Fruit fly (Drosophila melanogaster) whole organism, embryonic: Measurements from ENCODE around the gene Ir67a.

Experiments used
- Atf6 ChIP-seq: fragments of 200-800 bp; sonication (Bioruptor generic); IDR thresholded peaks from 2 replicates; pipeline ENCODE4 v1.3.6; 2022; ENCODE audit warnings: missing biosample characterization, missing genetic modification characterization
- Awh ChIP-seq: fragments of 200-800 bp; sonication (Bioruptor generic); IDR thresholded peaks from 2 replicates; pipeline ENCODE4, ENCODE4 v1.3.6; 2022; ENCODE audit warnings: missing biosample characterization, missing genetic modification characterization
- CG10147 ChIP-seq: fragments of 200-800 bp; sonication (Bioruptor generic); optimal IDR thresholded peaks from 2 replicates; lab custom pipeline; 2019; ENCODE audit warnings: missing biosample characterization, mild to moderate bottlenecking, missing genetic modification characterization, moderate library complexity
- CG10274 ChIP-seq: fragments of 200-800 bp; sonication (Bioruptor generic); optimal IDR thresholded peaks from 3 replicates; lab custom pipeline; 2017; ENCODE audit warnings: missing biosample characterization, mild to moderate bottlenecking, missing genetic modification characterization
- CG13123 ChIP-seq: fragments of 200-800 bp; sonication (Bioruptor generic); optimal IDR thresholded peaks from 2 replicates; lab custom pipeline; 2016; ENCODE audit warnings: missing biosample characterization, missing genetic modification characterization
- CG14014 ChIP-seq: fragments of 200-800 bp; sonication (Bioruptor generic); IDR thresholded peaks from 2 replicates; pipeline ENCODE4 v1.3.6; 2022; ENCODE audit warnings: missing biosample characterization, missing genetic modification characterization
- CG14965 ChIP-seq: fragments of 200-800 bp; sonication (Bioruptor generic); optimal IDR thresholded peaks from 2 replicates; lab custom pipeline; 2016; ENCODE audit warnings: missing biosample characterization, missing genetic modification characterization, borderline replicate concordance
- CG15601 ChIP-seq: fragments of 200-800 bp; sonication (Bioruptor generic); optimal IDR thresholded peaks from 3 replicates; lab custom pipeline; 2019; ENCODE audit warnings: missing biosample characterization, mild to moderate bottlenecking, missing genetic modification characterization, moderate library complexity
- CG16779 ChIP-seq: fragments of 200-800 bp; sonication (Bioruptor generic); IDR thresholded peaks from 2 replicates; pipeline ENCODE4 v1.3.6; 2022; ENCODE audit warnings: missing biosample characterization, missing genetic modification characterization
- CG17186 ChIP-seq: fragments of 200-800 bp; sonication (Bioruptor generic); optimal IDR thresholded peaks from 3 replicates; lab custom pipeline; 2017; ENCODE audit warnings: missing biosample characterization, missing genetic modification reagents, missing genetic modification characterization
- CG17361 ChIP-seq: fragments of 200-800 bp; sonication (Bioruptor generic); IDR thresholded peaks from 3 replicates; pipeline ENCODE4 v1.3.6; 2022; ENCODE audit warnings: missing biosample characterization, missing genetic modification characterization
- CG1832 ChIP-seq: fragments of 200-800 bp; sonication (Bioruptor generic); optimal IDR thresholded peaks from 2 replicates; lab custom pipeline; 2017; ENCODE audit warnings: missing biosample characterization, mild to moderate bottlenecking, missing genetic modification characterization, inconsistent platforms
- CG2120 ChIP-seq: fragments of 200-800 bp; sonication (Bioruptor generic); optimal IDR thresholded peaks from 3 replicates; lab custom pipeline; 2016; ENCODE audit warnings: missing biosample characterization, missing genetic modification characterization
- CG2129 ChIP-seq: fragments of 200-800 bp; sonication (Bioruptor generic); IDR thresholded peaks from 2 replicates; pipeline ENCODE4 v1.3.6; 2022; ENCODE audit warnings: missing biosample characterization, missing genetic modification characterization; ENCODE audit not compliant: partially characterized antibody
- CG31441 ChIP-seq: fragments of 200-800 bp; sonication (Bioruptor generic); IDR thresholded peaks from 2 replicates; pipeline ENCODE4 v1.3.6; 2022; ENCODE audit warnings: missing biosample characterization, missing genetic modification characterization
- CG3281 ChIP-seq: fragments of 200-800 bp; sonication (Bioruptor generic); optimal IDR thresholded peaks from 3 replicates; lab custom pipeline; 2017; ENCODE audit warnings: missing biosample characterization, mild to moderate bottlenecking, missing genetic modification characterization
- CG34224 ChIP-seq: fragments of 200-800 bp; sonication (Bioruptor generic); IDR thresholded peaks from 3 replicates; pipeline ENCODE4 v1.3.6; 2022; ENCODE audit warnings: missing biosample characterization, missing genetic modification characterization; ENCODE audit not compliant: partially characterized antibody
- CG6813 ChIP-seq: fragments of 200-800 bp; sonication (Bioruptor generic); optimal IDR thresholded peaks from 2 replicates; lab custom pipeline; 2017; ENCODE audit warnings: missing biosample characterization, missing genetic modification characterization, mild to moderate bottlenecking, moderate library complexity, missing genetic modification reagents
- CG8765 ChIP-seq: fragments of 200-800 bp; sonication (Bioruptor generic); IDR thresholded peaks from 2 replicates; pipeline ENCODE4 v1.3.6; 2022; ENCODE audit warnings: missing biosample characterization, missing genetic modification characterization
- CG8944 ChIP-seq: fragments of 200-800 bp; sonication (Bioruptor generic); optimal IDR thresholded peaks from 3 replicates; lab custom pipeline; 2016; ENCODE audit warnings: missing biosample characterization, missing genetic modification characterization
- CG9727 ChIP-seq: fragments of 200-800 bp; sonication (Bioruptor generic); optimal IDR thresholded peaks from 3 replicates; lab custom pipeline; 2017; ENCODE audit warnings: missing biosample characterization, mild to moderate bottlenecking, missing genetic modification characterization
- CG9817 ChIP-seq: fragments of 200-800 bp; sonication (Bioruptor generic); optimal IDR thresholded peaks from 2 replicates; lab custom pipeline; 2018; ENCODE audit warnings: missing biosample characterization, mild to moderate bottlenecking, missing genetic modification characterization, moderate library complexity
- Dip2 ChIP-seq: fragments of 200-800 bp; sonication (Bioruptor generic); IDR thresholded peaks from 2 replicates; pipeline ENCODE4 v1.3.6; 2022; ENCODE audit warnings: missing biosample characterization, missing genetic modification characterization
- Fer3 ChIP-seq: fragments of 200-800 bp; sonication (Bioruptor generic); optimal IDR thresholded peaks from 2 replicates; lab custom pipeline; 2018; ENCODE audit warnings: missing biosample characterization, mild to moderate bottlenecking, missing genetic modification characterization, moderate library complexity
- Hmx ChIP-seq: fragments of 200-800 bp; sonication (Bioruptor generic); optimal IDR thresholded peaks from 2 replicates; lab custom pipeline; 2016; ENCODE audit warnings: missing biosample characterization, missing genetic modification characterization
- Hr39 ChIP-seq: fragments of >200 bp; optimal IDR thresholded peaks from 2 replicates; lab custom pipeline; 2017
- NK7.1 ChIP-seq: fragments of 200-800 bp; sonication (Bioruptor generic); optimal IDR thresholded peaks from 3 replicates; lab custom pipeline; 2016; ENCODE audit warnings: missing biosample characterization, missing genetic modification characterization
- Opbp ChIP-seq: fragments of 200-800 bp; sonication (Bioruptor generic); IDR thresholded peaks from 3 replicates; pipeline ENCODE4 v1.3.6; 2022; ENCODE audit warnings: missing biosample characterization, missing genetic modification characterization; ENCODE audit not compliant: partially characterized antibody
- Rx ChIP-seq: fragments of 200-800 bp; sonication (Bioruptor generic); IDR thresholded peaks from 2 replicates; pipeline ENCODE4 v1.3.6; 2022; ENCODE audit warnings: missing biosample characterization, missing genetic modification characterization
- Sry-β ChIP-seq: fragments of 200-800 bp; sonication (Bioruptor generic); optimal IDR thresholded peaks from 2 replicates; lab custom pipeline; 2018; ENCODE audit warnings: missing biosample characterization, mild to moderate bottlenecking, missing genetic modification characterization, moderate library complexity
- ap ChIP-seq: fragments of 200-800 bp; sonication (Bioruptor generic); IDR thresholded peaks from 2 replicates; pipeline ENCODE4 v1.3.6; 2022; ENCODE audit warnings: missing biosample characterization, missing genetic modification characterization
- ara ChIP-seq: fragments of 200-800 bp; sonication (Bioruptor generic); IDR thresholded peaks from 2 replicates; pipeline ENCODE4 v1.3.6; 2022; ENCODE audit warnings: missing biosample characterization, missing genetic modification characterization
- ato ChIP-seq: fragments of 200-800 bp; sonication (Bioruptor generic); IDR thresholded peaks from 2 replicates; pipeline ENCODE4 v1.3.6; 2022; ENCODE audit warnings: missing biosample characterization, missing genetic modification characterization; ENCODE audit not compliant: partially characterized antibody
- cad ChIP-seq: fragments of >200 bp; optimal IDR thresholded peaks from 2 replicates; lab custom pipeline; 2017; ENCODE audit warnings: missing biosample characterization, missing genetic modification characterization
- dati ChIP-seq: fragments of 200-800 bp; sonication (Bioruptor generic); IDR thresholded peaks from 2 replicates; pipeline ENCODE4 v1.3.6; 2022; ENCODE audit warnings: missing biosample characterization, missing genetic modification characterization
- dm ChIP-seq: fragments of 200-800 bp; sonication (Bioruptor generic); optimal IDR thresholded peaks from 3 replicates; lab custom pipeline; 2016; ENCODE audit warnings: missing biosample characterization, missing genetic modification characterization
- dmrt99B ChIP-seq: fragments of 200-800 bp; sonication (Bioruptor generic); optimal IDR thresholded peaks from 2 replicates; lab custom pipeline; 2018; ENCODE audit warnings: missing biosample characterization, mild to moderate bottlenecking, missing genetic modification characterization, moderate library complexity
- ewg ChIP-seq: fragments of 200-800 bp; sonication (Bioruptor generic); optimal IDR thresholded peaks from 3 replicates; lab custom pipeline; 2017; ENCODE audit warnings: mild to moderate bottlenecking, missing biosample characterization, missing genetic modification reagents, missing genetic modification characterization
- exex ChIP-seq: fragments of 200-800 bp; sonication (Bioruptor generic); optimal IDR thresholded peaks from 4 replicates; lab custom pipeline; 2018; ENCODE audit warnings: missing biosample characterization, mild to moderate bottlenecking, missing genetic modification characterization, moderate library complexity
- fu2 ChIP-seq: fragments of 200-800 bp; sonication (Bioruptor generic); optimal IDR thresholded peaks from 2 replicates; lab custom pipeline; 2016; ENCODE audit warnings: missing biosample characterization, missing genetic modification characterization
- her ChIP-seq: fragments of 200-800 bp; sonication (Bioruptor generic); optimal IDR thresholded peaks from 2 replicates; lab custom pipeline; 2016; ENCODE audit warnings: missing biosample characterization, missing genetic modification characterization
- hkb ChIP-seq, 2 experiments: fragments of 200-800 bp in 1 of 2; fragments of >200 bp in 1 of 2; sonication (Bioruptor generic) in 1 of 2; IDR thresholded peaks in 1 of 2; optimal IDR thresholded peaks in 1 of 2; 2 replicates each; pipeline versions ENCODE4 v1.3.6 to Lab custom; 2017 to 2022; ENCODE audit warnings: missing biosample characterization in 1 of 2, missing genetic modification characterization in 1 of 2
- ken ChIP-seq: fragments of 200-800 bp; sonication (Bioruptor generic); IDR thresholded peaks from 3 replicates; pipeline ENCODE4 v1.3.6; 2022; ENCODE audit warnings: missing biosample characterization, missing genetic modification characterization
- maf-S ChIP-seq: fragments of 200-800 bp; sonication (Bioruptor generic); optimal IDR thresholded peaks from 2 replicates; lab custom pipeline; 2016; ENCODE audit warnings: missing biosample characterization, missing genetic modification characterization
- nerfin-2 ChIP-seq: fragments of 200-800 bp; sonication (Bioruptor generic); IDR thresholded peaks from 2 replicates; pipeline ENCODE4 v1.3.6; 2022; ENCODE audit warnings: missing biosample characterization, missing genetic modification characterization; ENCODE audit not compliant: partially characterized antibody
- onecut ChIP-seq: fragments of 200-800 bp; sonication (Bioruptor generic); IDR thresholded peaks from 2 replicates; pipeline ENCODE4 v1.3.6; 2022; ENCODE audit warnings: missing biosample characterization, missing genetic modification characterization
- ranshi ChIP-seq: fragments of 200-800 bp; sonication (Bioruptor generic); IDR thresholded peaks from 2 replicates; pipeline ENCODE4 v1.3.6; 2022; ENCODE audit warnings: missing biosample characterization, missing genetic modification characterization
- sr ChIP-seq: fragments of 200-800 bp; sonication (Bioruptor generic); IDR thresholded peaks from 3 replicates; pipeline ENCODE4 v1.3.6; 2022; ENCODE audit warnings: missing biosample characterization, missing genetic modification characterization
- tll ChIP-seq, 2 experiments: fragments of 200-800 bp in 1 of 2; fragments of >200 bp in 1 of 2; sonication (Bioruptor generic) in 1 of 2; optimal IDR thresholded peaks; 2 replicates each; lab custom pipeline; 2017 to 2019; ENCODE audit warnings: missing biosample characterization in 2 of 2, missing genetic modification characterization in 2 of 2, mild to moderate bottlenecking in 1 of 2, moderate library complexity in 1 of 2
- ttk ChIP-seq: fragments of 200-800 bp; sonication (Bioruptor generic); IDR thresholded peaks from 2 replicates; pipeline ENCODE4 v2.1.2; 2022; ENCODE audit warnings: missing biosample characterization, missing genetic modification characterization
- twi ChIP-seq: fragments of 200-800 bp; optimal IDR thresholded peaks from 2 replicates; lab custom pipeline; 2019; ENCODE audit warnings: missing biosample characterization, mild to moderate bottlenecking, missing genetic modification characterization, moderate library complexity

The Ir67a gene

dm6 chr3L:9566849-9567248, 23.1 kb upstream of the Ir67a start (continued):
- no peak for TF ChIP-seq Atf6 (GFP tag; lab: Robert Waterston, UW)
- TF ChIP-seq CG17186 = no peak
- TF ChIP-seq nerfin-2 = no peak
- TF ChIP-seq hkb (optimal IDR thresholded peaks at IDR 0.05; lab: Kevin White, UChicago) = no peak
- TF ChIP-seq hkb (GFP tag; IDR thresholded peaks at IDR 0.05; lab: Robert Waterston, UW) = peak; percentile 57
- TF ChIP-seq ara (GFP tag; lab: Robert Waterston, UW) = no peak
- no peak for TF ChIP-seq CG16779
- no peak for TF ChIP-seq CG34224
- TF ChIP-seq NK7.1 (GFP tag; lab: Kevin White, UChicago) = no peak
- no peak for TF ChIP-seq ewg
- no peak for TF ChIP-seq cad (GFP tag; lab: Kevin White, UChicago)
- no peak for TF ChIP-seq her (GFP tag; lab: Kevin White, UChicago)
- TF ChIP-seq Hr39 (lab: Kevin White, UChicago) = no peak
- TF ChIP-seq CG10274 (GFP tag; lab: Kevin White, UChicago) = no peak
- no peak for TF ChIP-seq Dip2 (GFP tag; lab: Robert Waterston, UW)
- TF ChIP-seq Fer3 (tag; lab: Kevin White, UChicago) = no peak
- TF ChIP-seq Rx (GFP tag; lab: Robert Waterston, UW) = no peak
- no peak for TF ChIP-seq CG13123 (GFP tag; lab: Kevin White, UChicago)
- no peak for TF ChIP-seq CG1832 (GFP tag; lab: Kevin White, UChicago)
- no peak for TF ChIP-seq ranshi
- TF ChIP-seq CG15601 (tag; lab: Kevin White, UChicago) = no peak
- no peak for TF ChIP-seq maf-S (GFP tag; lab: Kevin White, UChicago)
- no peak for TF ChIP-seq fu2 (GFP tag; lab: Kevin White, UChicago)
- peak; percentile 43; the same call in 1 of the 2 replicates for TF ChIP-seq ttk (GFP tag; lab: Robert Waterston, UW)
- no peak for TF ChIP-seq Hmx (GFP tag; lab: Kevin White, UChicago)
- no peak for TF ChIP-seq twi (tag; lab: Kevin White, UChicago)
- TF ChIP-seq ato (GFP tag; lab: Robert Waterston, UW) = no peak
- no peak for TF ChIP-seq onecut (GFP tag; lab: Robert Waterston, UW)
- peak; percentile 38; the same call in 1 of the 2 replicates for TF ChIP-seq CG31441 (GFP tag; lab: Robert Waterston, UW)
- TF ChIP-seq CG14014 = no peak
- no peak for TF ChIP-seq CG8944
- no peak for TF ChIP-seq tll (GFP tag; optimal IDR thresholded peaks at IDR 0.05; lab: Kevin White, UChicago)
- TF ChIP-seq CG3281 (GFP tag; lab: Kevin White, UChicago) = no peak
- TF ChIP-seq dati = no peak
- TF ChIP-seq CG10147 (GFP tag; lab: Kevin White, UChicago) = no peak
- TF ChIP-seq Awh (GFP tag; lab: Robert Waterston, UW) = no peak
- TF ChIP-seq CG17361 (GFP tag; lab: Robert Waterston, UW) = no peak
- TF ChIP-seq CG8765 (GFP tag; lab: Robert Waterston, UW) = no peak
- TF ChIP-seq CG2120 (GFP tag; lab: Kevin White, UChicago) = no peak
- TF ChIP-seq ken (GFP tag; lab: Robert Waterston, UW) = no peak
- no peak for TF ChIP-seq exex
- TF ChIP-seq dmrt99B (tag; lab: Kevin White, UChicago) = peak; percentile 47
- TF ChIP-seq Opbp = no peak
- TF ChIP-seq CG6813 (GFP tag; lab: Kevin White, UChicago) = no peak
- no peak for TF ChIP-seq CG9727 (GFP tag; lab: Kevin White, UChicago)
- TF ChIP-seq CG2129 = no peak
- TF ChIP-seq ap = no peak
- TF ChIP-seq dm (GFP tag; lab: Kevin White, UChicago) = no peak
- no peak for TF ChIP-seq sr (GFP tag; lab: Robert Waterston, UW)
- no peak for TF ChIP-seq CG14965 (GFP tag; lab: Kevin White, UChicago)
- TF ChIP-seq CG9817 (tag; lab: Kevin White, UChicago) = no peak
- TF ChIP-seq Sry-β (GFP tag; lab: Kevin White, UChicago) = no peak
